Worm (Caenorhabditis elegans): Measurements from ENCODE around the gene C16D9.8.
A peak's percentile ranks its signal among the peaks of the same experiment; 100 is the strongest.

DNA sequence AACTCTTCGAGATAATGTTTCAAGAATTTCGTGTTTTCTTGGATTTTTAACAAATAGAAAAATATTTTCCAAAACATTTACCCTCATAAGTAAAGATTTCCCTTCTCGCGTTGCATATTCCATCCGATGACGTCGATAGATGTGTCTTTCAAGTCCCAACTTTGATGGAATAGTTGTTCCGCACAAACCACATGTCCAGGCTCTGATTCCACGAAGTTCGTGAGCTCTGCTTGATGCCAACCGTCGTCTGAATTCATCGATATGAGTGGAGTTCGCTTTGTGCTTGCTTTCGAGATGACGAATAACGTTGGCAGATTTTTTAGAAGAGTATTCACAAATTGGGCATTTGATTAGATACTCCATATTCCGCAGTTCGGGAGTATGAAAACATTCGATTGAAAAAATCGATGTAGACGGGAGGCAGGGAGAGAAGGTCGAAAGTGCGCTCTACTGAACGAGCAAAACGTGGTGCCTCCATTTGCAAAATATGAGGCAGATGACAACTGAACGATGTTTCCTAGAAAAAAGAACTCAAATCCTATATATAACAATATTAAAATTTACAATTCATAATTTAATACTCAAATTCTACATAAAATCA, 37.7 kb upstream of the C16D9.8 start, which contains the start of gene W02D7.6:
- no peak for TF ChIP-seq elt-2 (tag; optimal IDR thresholded peaks at IDR 0.05)
- TF ChIP-seq nfya-1 (tag; optimal IDR thresholded peaks at IDR 0.05): no peak
- TF ChIP-seq ama-1 (optimal IDR thresholded peaks at IDR 0.05): peak; percentile 19
- TF ChIP-seq sdc-2 (tag; optimal IDR thresholded peaks at IDR 0.05): no peak
- TF ChIP-seq hlh-30 (tag; optimal IDR thresholded peaks at IDR 0.05; ENCODE audit: insufficient read depth): no peak
- no peak for TF ChIP-seq sox-4 (tag; optimal IDR thresholded peaks at IDR 0.05)
- TF ChIP-seq fkh-10 (GFP tag; optimal IDR thresholded peaks at IDR 0.05): no peak
- TF ChIP-seq nhr-11 (tag; optimal IDR thresholded peaks at IDR 0.05): no peak
- no peak for TF ChIP-seq lim-6 (tag; optimal IDR thresholded peaks at IDR 0.05)
- no peak for TF ChIP-seq ceh-30 (tag; optimal IDR thresholded peaks at IDR 0.05)
- TF ChIP-seq pha-4 (tag; optimal IDR thresholded peaks at IDR 0.05): no peak

Measured in whole organism, late embryonic.